Fruit fly (Drosophila melanogaster) whole organism, prepupa: ENCODE measurements around the gene Pex7.
A peak's percentile ranks its signal among the peaks of the same experiment; 100 is the strongest.

Experiments used
- CG6854 ChIP-seq: fragments of 200-800 bp; sonication (Bioruptor generic); optimal IDR thresholded peaks from 2 replicates; lab custom pipeline; 2017; ENCODE audit warnings: missing biosample characterization, mild to moderate bottlenecking, missing genetic modification characterization
- CG8632 ChIP-seq: fragments of 200-800 bp; sonication (Bioruptor generic); optimal IDR thresholded peaks from 3 replicates; lab custom pipeline; 2016; ENCODE audit warnings: missing biosample characterization, missing genetic modification characterization
- Eip78C ChIP-seq: fragments of 200-800 bp; sonication (Bioruptor generic); peaks from one replicate; lab custom pipeline; 2016; ENCODE audit warnings: missing biosample characterization, missing genetic modification characterization
- Gug ChIP-seq: fragments of 200-800 bp; sonication (Bioruptor generic); IDR thresholded peaks from 2 replicates; pipeline ENCODE4 v1.3.6; 2022; ENCODE audit warnings: missing biosample characterization, missing genetic modification characterization
- Hr38 ChIP-seq: sonication (Bioruptor generic); optimal IDR thresholded peaks from 2 replicates; lab custom pipeline; 2016; ENCODE audit warnings: missing biosample characterization, missing genetic modification characterization
- Hr39 ChIP-seq: fragments of 200-800 bp; sonication (Bioruptor generic); optimal IDR thresholded peaks from 2 replicates; lab custom pipeline; 2016; ENCODE audit warnings: missing biosample characterization, missing genetic modification characterization
- Met ChIP-seq: fragments of 200-800 bp; sonication (Bioruptor generic); optimal IDR thresholded peaks from 3 replicates; lab custom pipeline; 2016; ENCODE audit warnings: missing biosample characterization, missing genetic modification characterization
- OdsH ChIP-seq: fragments of 200-800 bp; sonication (Bioruptor generic); optimal IDR thresholded peaks from 3 replicates; lab custom pipeline; 2016; ENCODE audit warnings: missing biosample characterization, missing genetic modification characterization
- achi ChIP-seq: fragments of 200-800 bp; sonication (Bioruptor generic); optimal IDR thresholded peaks from 3 replicates; lab custom pipeline; 2016; ENCODE audit warnings: missing biosample characterization, missing genetic modification characterization
- dac ChIP-seq: fragments of 200-800 bp; sonication (Bioruptor generic); optimal IDR thresholded peaks from 2 replicates; lab custom pipeline; 2017; ENCODE audit warnings: missing biosample characterization, mild to moderate bottlenecking, missing genetic modification characterization
- eg ChIP-seq: fragments of 200-800 bp; sonication (Bioruptor generic); IDR thresholded peaks from 3 replicates; pipeline ENCODE4 v1.3.6; 2022; ENCODE audit warnings: missing biosample characterization, missing genetic modification characterization
- svp ChIP-seq: fragments of 200-800 bp; sonication (Bioruptor generic); peaks from one replicate; lab custom pipeline; 2016; ENCODE audit warnings: missing biosample characterization, missing genetic modification characterization

- peak; percentile 86 for TF ChIP-seq Met (GFP tag; lab: Kevin White, UChicago)
- peak; percentile 60 for TF ChIP-seq CG6854 (GFP tag; lab: Kevin White, UChicago)
- peak; percentile 71 for TF ChIP-seq eg (GFP tag; lab: Robert Waterston, UW)
- peak; percentile 98 for TF ChIP-seq Eip78C (GFP tag; lab: Kevin White, UChicago)
- TF ChIP-seq Hr39 (GFP tag; lab: Kevin White, UChicago) = peak; percentile 86
- TF ChIP-seq svp (GFP tag; lab: Kevin White, UChicago) = peak; percentile 97
- no peak for TF ChIP-seq dac (GFP tag; lab: Kevin White, UChicago)
- peak; percentile 87 for TF ChIP-seq CG8632
- peak; percentile 83 for TF ChIP-seq OdsH
- no peak for TF ChIP-seq Hr38 (GFP tag; lab: Kevin White, UChicago)
- peak; percentile 36; the same call in 1 of the 2 replicates for TF ChIP-seq Gug (GFP tag; lab: Robert Waterston, UW)
- peak; percentile 79 for TF ChIP-seq achi (GFP tag; lab: Kevin White, UChicago)
These were observed 10.4 kb downstream of the Pex7 start for dm6 chr3L:8657429-8657754.
